Fruit fly (Drosophila melanogaster): ENCODE measurements around the gene CG32148.

The CG32148 gene

DNA sequence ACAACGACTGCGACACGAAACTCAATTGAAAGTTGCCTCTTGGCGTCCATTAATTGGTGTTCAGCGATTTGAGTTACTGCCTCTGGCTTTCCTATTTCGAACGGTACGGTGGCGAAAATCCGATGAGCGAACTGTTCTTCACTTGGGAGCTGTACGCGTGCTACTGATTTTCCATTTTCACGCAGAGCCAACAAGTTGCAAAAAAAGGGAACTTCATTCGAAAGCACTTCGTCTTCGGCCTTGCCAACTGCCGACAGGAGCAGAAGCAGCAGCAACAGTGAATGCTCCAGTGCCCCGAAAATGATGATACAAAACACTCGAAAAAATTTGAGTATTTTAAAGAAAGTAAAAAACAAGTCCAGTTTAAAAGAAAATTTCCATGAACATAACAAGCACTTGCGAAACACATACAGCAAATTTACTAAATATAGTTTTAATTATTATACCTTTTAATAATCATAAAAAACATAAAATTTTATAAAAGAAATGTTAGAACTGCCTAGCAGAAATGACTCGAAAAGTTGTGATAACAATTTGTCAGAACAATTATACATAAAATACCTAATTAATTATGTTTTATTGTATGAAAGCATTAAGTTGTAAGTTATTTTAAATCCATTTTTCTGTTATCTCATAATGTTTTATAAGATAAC lies 10.9 kb downstream of the CG32148 start (continued):
- TF ChIP-seq CG17568 (GFP tag; optimal IDR thresholded peaks at IDR 0.05) (no peak), bcd (GFP tag; optimal IDR thresholded peaks at IDR 0.05) (peak; percentile 49), mld (GFP tag; IDR thresholded peaks at IDR 0.05; ENCODE audit: partially characterized antibody) (no peak), Dref (GFP tag; IDR thresholded peaks at IDR 0.05) (no peak), lab (GFP tag; optimal IDR thresholded peaks at IDR 0.05) (peak; percentile 58), Sox102F (GFP tag; optimal IDR thresholded peaks at IDR 0.05) (peak; percentile 38), CG10462 (GFP tag; optimal IDR thresholded peaks at IDR 0.05) (no peak), wek (GFP tag; optimal IDR thresholded peaks at IDR 0.05) (no peak), CG11456 (GFP tag; IDR thresholded peaks at IDR 0.05) (peak; percentile 32; the same call in 1 of the 3 replicates), Fer1 (GFP tag; optimal IDR thresholded peaks at IDR 0.05) (peak; percentile 67), CG15479 (GFP tag; optimal IDR thresholded peaks at IDR 0.05) (no peak), bbx (GFP tag; IDR thresholded peaks at IDR 0.05; ENCODE audit: partially characterized antibody) (no peak), Eip74EF (GFP tag; optimal IDR thresholded peaks at IDR 0.05) (peak in 1 of 2 experiments; percentile 30), CG3407 (GFP tag; optimal IDR thresholded peaks at IDR 0.05) (no peak), tup (GFP tag; optimal IDR thresholded peaks at IDR 0.05) (no peak), crc (GFP tag; optimal IDR thresholded peaks at IDR 0.05) (no peak), CG33213 (GFP tag; optimal IDR thresholded peaks at IDR 0.05) (no peak), btn (GFP tag; optimal IDR thresholded peaks at IDR 0.05) (no peak), dmrt99B (tag; optimal IDR thresholded peaks at IDR 0.05) (peak; percentile 63), so (GFP tag; IDR thresholded peaks at IDR 0.05) (no peak), Rx (GFP tag; IDR thresholded peaks at IDR 0.05) (no peak), CG42726 (GFP tag; IDR thresholded peaks at IDR 0.05; ENCODE audit: partially characterized antibody) (no peak), ap (GFP tag; IDR thresholded peaks at IDR 0.05) (no peak), bab2 (GFP tag; optimal IDR thresholded peaks at IDR 0.05) (no peak), CG14860 (GFP tag; IDR thresholded peaks at IDR 0.05; ENCODE audit: partially characterized antibody) (no peak), CG2199 (GFP tag; IDR thresholded peaks at IDR 0.05) (no peak), CG3995 (GFP tag; optimal IDR thresholded peaks at IDR 0.05) (no peak), Myb (GFP tag; optimal IDR thresholded peaks at IDR 0.05) (no peak), CG6813 (GFP tag; optimal IDR thresholded peaks at IDR 0.05) (no peak), CG6654 (GFP tag; optimal IDR thresholded peaks at IDR 0.05) (no peak), CG1792 (GFP tag; optimal IDR thresholded peaks at IDR 0.05) (no peak), NK7.1 (GFP tag; optimal IDR thresholded peaks at IDR 0.05) (no peak), CG13624 (GFP tag; optimal IDR thresholded peaks at IDR 0.05) (no peak), CG18011 (GFP tag; optimal IDR thresholded peaks at IDR 0.05) (no peak), CG11093 (GFP tag; IDR thresholded peaks at IDR 0.05) (no peak), Neu2 (GFP tag; optimal IDR thresholded peaks at IDR 0.05; ENCODE audit: borderline replicate concordance) (no peak), Ets97D (GFP tag; optimal IDR thresholded peaks at IDR 0.05) (no peak), Camta (GFP tag; optimal IDR thresholded peaks at IDR 0.05) (no peak), CG12744 (GFP tag; optimal IDR thresholded peaks at IDR 0.05) (no peak), CG34422 (GFP tag; IDR thresholded peaks at IDR 0.05) (no peak), HHEX (GFP tag; optimal IDR thresholded peaks at IDR 0.05) (no peak), eyg (GFP tag; optimal IDR thresholded peaks at IDR 0.05) (no peak), mirr (GFP tag; optimal IDR thresholded peaks at IDR 0.05) (no peak), fd64A (GFP tag; optimal IDR thresholded peaks at IDR 0.05) (no peak), Hmx (GFP tag; optimal IDR thresholded peaks at IDR 0.05) (no peak), CHES-1-like (GFP tag; optimal IDR thresholded peaks at IDR 0.05) (no peak), pum (GFP tag; optimal IDR thresholded peaks at IDR 0.05) (no peak), CG11560 (tag; IDR thresholded peaks at IDR 0.05) (no peak), salm (tag; optimal IDR thresholded peaks at IDR 0.05) (no peak), ftz-f1 (GFP tag; optimal IDR thresholded peaks at IDR 0.05) (no peak)

Measured in whole organism, embryonic.